Worm (Caenorhabditis elegans): Measurements from ENCODE around the gene Y57G11B.5.

DNA sequence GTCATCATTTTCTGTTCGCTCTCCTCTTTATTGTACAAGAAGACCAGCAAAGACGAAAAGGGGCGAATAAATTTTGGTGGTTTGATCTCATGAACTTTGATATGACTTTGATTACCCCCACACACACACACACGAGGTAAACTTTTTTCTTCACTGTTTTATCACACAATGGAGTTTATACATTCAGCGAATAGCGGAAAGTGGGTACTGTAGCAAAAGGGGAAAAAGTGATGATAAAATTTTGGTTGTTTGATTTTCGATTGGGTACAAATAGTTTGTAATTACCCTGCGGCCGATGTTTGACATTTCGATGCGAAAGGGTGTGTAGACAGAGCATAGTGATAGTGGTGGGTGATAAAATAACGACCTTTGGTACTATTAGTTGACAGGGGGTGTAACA is 19.6 kb downstream of the Y57G11B.5 start:
- TF ChIP-seq pha-4 (tag; optimal IDR thresholded peaks at IDR 0.05) (no peak), ceh-2 (tag; optimal IDR thresholded peaks at IDR 0.05) (no peak), dmd-4 (tag; optimal IDR thresholded peaks at IDR 0.05; ENCODE audit: borderline replicate concordance) (no peak), eyg-1 (tag; optimal IDR thresholded peaks at IDR 0.05) (no peak), nhr-11 (tag; optimal IDR thresholded peaks at IDR 0.05) (no peak), tbx-2 (tag; optimal IDR thresholded peaks at IDR 0.05) (no peak), madf-2 (tag; optimal IDR thresholded peaks at IDR 0.05) (no peak), K02D7.2 (tag; optimal IDR thresholded peaks at IDR 0.05) (no peak)
